Worm (Caenorhabditis elegans) whole organism, midembryonic: ENCODE measurements around the gene F09G2.8.

ENCODE experiments used
- T22C8.4 ChIP-seq: fragments of 200-800 bp; sonication (Bioruptor generic); IDR thresholded peaks from 2 replicates; pipeline ENCODE4 v1.3.6; 2022; ENCODE audit warnings: missing genetic modification characterization, missing compliant biosample characterization
- cog-1 ChIP-seq: sonication (generic microtip); optimal IDR thresholded peaks from 2 replicates; lab custom pipeline; 2016; ENCODE audit warnings: missing genetic modification characterization, missing compliant biosample characterization
- flt-1 ChIP-seq: fragments of 200-800 bp; sonication (Bioruptor generic); IDR thresholded peaks from 2 replicates; pipeline ENCODE4 v1.3.6; 2022; ENCODE audit warnings: missing genetic modification characterization, missing compliant biosample characterization
- klf-2 ChIP-seq: fragments of 200-800 bp; sonication (Bioruptor generic); conservative IDR thresholded peaks from 2 replicates; pipeline ENCODE4 v1.3.6; 2022; ENCODE audit warnings: missing genetic modification reagents, missing genetic modification characterization, missing compliant biosample characterization
- med-1 ChIP-seq: sonication (generic microtip); optimal IDR thresholded peaks from 2 replicates; lab custom pipeline; 2017; ENCODE audit warnings: missing genetic modification characterization, mild to moderate bottlenecking, missing compliant biosample characterization, antibody characterized with exemption, missing genetic modification reagents; ENCODE audit not compliant: insufficient read depth
- ref-1 ChIP-seq: fragments of 200-800 bp; sonication (Bioruptor generic); conservative IDR thresholded peaks from 2 replicates; pipeline ENCODE4 v1.3.6; 2022; ENCODE audit warnings: missing genetic modification reagents, missing genetic modification characterization, missing compliant biosample characterization
- tab-1 ChIP-seq: fragments of 200-800 bp; sonication (Bioruptor generic); IDR thresholded peaks from 2 replicates; pipeline ENCODE4 v1.3.6; 2022; ENCODE audit warnings: missing genetic modification characterization, missing compliant biosample characterization
- ztf-23 ChIP-seq: fragments of 200-800 bp; sonication (Bioruptor generic); IDR thresholded peaks from 2 replicates; pipeline ENCODE4 v1.3.6; 2022; ENCODE audit warnings: missing genetic modification reagents, missing genetic modification characterization, missing compliant biosample characterization
- ztf-29 ChIP-seq: fragments of 200-800 bp; sonication (Bioruptor generic); IDR thresholded peaks from 2 replicates; pipeline ENCODE4 v1.3.6; 2022; ENCODE audit warnings: missing genetic modification reagents, missing genetic modification characterization, missing compliant biosample characterization

DNA sequence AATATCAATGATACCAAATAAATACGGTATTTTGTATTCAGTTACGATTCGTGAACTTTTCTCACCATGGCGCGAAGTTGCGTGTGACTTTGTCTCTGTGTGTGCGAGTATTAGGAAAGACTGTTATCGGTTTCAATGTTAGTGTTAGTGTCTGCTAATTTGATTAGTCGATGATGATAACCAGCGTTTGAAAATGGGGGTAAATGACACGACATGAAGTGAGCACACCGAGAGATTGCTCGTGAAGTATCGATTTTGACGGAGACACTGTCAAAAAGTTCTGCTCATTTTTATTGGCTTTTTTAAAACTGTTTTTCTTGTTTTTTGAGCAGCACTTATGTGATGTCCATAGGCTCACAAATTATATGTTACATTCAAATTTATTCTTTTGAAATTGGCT is 4.9 kb upstream of the F09G2.8 start:
- TF ChIP-seq T22C8.4 (GFP tag; lab: Robert Waterston, UW) (no peak), tab-1 (no peak), ref-1 (no peak), flt-1 (GFP tag; lab: Robert Waterston, UW) (no peak), ztf-29 (GFP tag; lab: Robert Waterston, UW) (no peak), cog-1 (no peak), ztf-23 (GFP tag; lab: Robert Waterston, UW) (no peak), klf-2 (GFP tag; lab: Robert Waterston, UW) (no peak), med-1 (GFP tag; lab: Kevin White, UChicago) (no peak)
